Worm (Caenorhabditis elegans): ENCODE measurements around the gene R07B1.11.

The R07B1.11 gene

DNA sequence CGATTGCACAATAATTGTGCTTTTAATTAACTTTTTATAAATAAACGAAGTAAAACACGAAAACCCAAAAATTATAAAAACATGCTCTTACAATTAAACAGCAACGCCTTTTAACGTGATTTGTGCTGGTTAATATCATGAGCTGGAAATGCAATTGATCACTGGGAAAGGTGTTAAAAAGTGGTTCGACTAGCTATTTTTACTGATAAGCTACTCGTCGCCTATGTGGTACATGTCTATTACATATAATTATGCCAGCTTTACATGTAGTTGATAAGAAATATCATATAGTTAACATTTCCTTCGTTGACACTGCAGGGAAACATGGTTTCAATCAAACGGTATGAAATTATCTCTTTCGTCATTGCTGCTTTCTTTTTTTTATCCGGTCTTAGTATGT is 1.4 kb downstream of the R07B1.11 start, which contains the start of gene scav-5:
Gene scav-5, plus strand, starts transcription at position 297 of the 400 bp plus-strand sequence.
- TF ChIP-seq D1046.2 (GFP tag; IDR thresholded peaks at IDR 0.05) (no peak), lin-39 (tag; optimal IDR thresholded peaks at IDR 0.05) (no peak), gei-8 (GFP tag; optimal IDR thresholded peaks at IDR 0.05) (no peak), madf-5 (GFP tag; IDR thresholded peaks at IDR 0.05) (no peak), mes-2 (tag; optimal IDR thresholded peaks at IDR 0.05; ENCODE audit: poor library complexity, severe bottlenecking) (no peak), dmd-8 (GFP tag; IDR thresholded peaks at IDR 0.05) (no peak), mep-1 (tag; optimal IDR thresholded peaks at IDR 0.05) (no peak), lin-1 (GFP tag; IDR thresholded peaks at IDR 0.05) (no peak), lin-38 (GFP tag; IDR thresholded peaks at IDR 0.05) (no peak), lin-13 (GFP tag; optimal IDR thresholded peaks at IDR 0.05) (no peak), zfp-2 (tag; optimal IDR thresholded peaks at IDR 0.05) (no peak), tra-1 (GFP tag; IDR thresholded peaks at IDR 0.05) (peak; percentile 74; the same call in 1 of the 2 replicates), set-16 (GFP tag; IDR thresholded peaks at IDR 0.05) (no peak), fkh-10 (GFP tag; optimal IDR thresholded peaks at IDR 0.05) (no peak), daf-8 (GFP tag; IDR thresholded peaks at IDR 0.05) (no peak), nhr-28 (tag; optimal IDR thresholded peaks at IDR 0.05) (peak; percentile 92), F49E8.2 (tag; optimal IDR thresholded peaks at IDR 0.05; ENCODE audit: borderline replicate concordance) (no peak), unc-130 (GFP tag; optimal IDR thresholded peaks at IDR 0.05) (no peak), snpc-1.2 (GFP tag; IDR thresholded peaks at IDR 0.05) (no peak), spr-3 (GFP tag; optimal IDR thresholded peaks at IDR 0.05) (no peak), hif-1 (tag; optimal IDR thresholded peaks at IDR 0.05) (no peak), unc-62 (GFP tag; optimal IDR thresholded peaks at IDR 0.05 in 1 of 2) (no peak), unc-62 (tag; optimal IDR thresholded peaks at IDR 0.05) (no peak), ctbp-1 (GFP tag; IDR thresholded peaks at IDR 0.05) (no peak), T26A8.4 (GFP tag; IDR thresholded peaks at IDR 0.05) (no peak), ceh-28 (tag; optimal IDR thresholded peaks at IDR 0.05) (no peak), lsy-2 (tag; optimal IDR thresholded peaks at IDR 0.05) (no peak), nhr-48 (tag; optimal IDR thresholded peaks at IDR 0.05) (no peak), F44E2.7 (GFP tag; IDR thresholded peaks at IDR 0.05) (no peak), nhr-6 (tag; optimal IDR thresholded peaks at IDR 0.05) (peak; percentile 8), aly-2 (tag; optimal IDR thresholded peaks at IDR 0.05) (no peak), lin-29 (GFP tag; IDR thresholded peaks at IDR 0.05) (no peak), ceh-62 (tag; optimal IDR thresholded peaks at IDR 0.05) (no peak), egl-43 (GFP tag; IDR thresholded peaks at IDR 0.05) (no peak), php-3 (GFP tag; IDR thresholded peaks at IDR 0.05) (peak; percentile 71), hlh-30 (tag; optimal IDR thresholded peaks at IDR 0.05; ENCODE audit: insufficient read depth) (peak; percentile 2), ZK337.2 (GFP tag; IDR thresholded peaks at IDR 0.05) (no peak), rbr-2 (tag; optimal IDR thresholded peaks at IDR 0.05) (no peak), nhr-10 (tag; optimal IDR thresholded peaks at IDR 0.05) (no peak), dpl-1 (GFP tag; optimal IDR thresholded peaks at IDR 0.05) (no peak), Y5F2A.4 (GFP tag; optimal IDR thresholded peaks at IDR 0.05) (no peak), zfp-3 (GFP tag; conservative IDR thresholded peaks at IDR 0.05) (no peak), dmd-6 (GFP tag; IDR thresholded peaks at IDR 0.05) (peak; percentile 76), nhr-11 (tag; optimal IDR thresholded peaks at IDR 0.05) (no peak), skn-1 (tag; optimal IDR thresholded peaks at IDR 0.05) (no peak), ceh-82 (tag; optimal IDR thresholded peaks at IDR 0.05) (no peak), ztf-11 (tag; optimal IDR thresholded peaks at IDR 0.05) (no peak), R02D3.7 (tag; optimal IDR thresholded peaks at IDR 0.05) (no peak), aha-1 (tag) (no peak), mdl-1 (tag; optimal IDR thresholded peaks at IDR 0.05) (no peak), daf-16 (GFP tag; optimal IDR thresholded peaks at IDR 0.05) (no peak), daf-16 (tag; optimal IDR thresholded peaks at IDR 0.05) (peak; percentile 74), daf-12 (tag; optimal IDR thresholded peaks at IDR 0.05) (no peak)

Measured in whole organism, L4 larva.